Worm (Caenorhabditis elegans) whole organism, young adult: ENCODE results near the gene srh-35.

Experiments used
- C06A6.2 ChIP-seq: fragments of 200-800 bp; sonication (Bioruptor generic); conservative IDR thresholded peaks from 2 replicates; pipeline ENCODE4 v1.3.6; 2022; ENCODE audit warnings: missing genetic modification characterization, missing compliant biosample characterization
- F10E7.11 ChIP-seq: sonication (generic microtip); optimal IDR thresholded peaks from 2 replicates; lab custom pipeline; 2017; ENCODE audit warnings: mild to moderate bottlenecking, missing genetic modification characterization, moderate library complexity, missing compliant biosample characterization
- F23B12.7 ChIP-seq: sonication (generic microtip); optimal IDR thresholded peaks from 2 replicates; lab custom pipeline; 2017; ENCODE audit warnings: missing genetic modification characterization, mild to moderate bottlenecking, missing compliant biosample characterization, antibody characterized with exemption, moderate library complexity; ENCODE audit not compliant: insufficient read depth
- F37B4.10 ChIP-seq: fragments of 200-800 bp; sonication (Bioruptor generic); IDR thresholded peaks from 2 replicates; pipeline ENCODE4 v1.3.6; 2022; ENCODE audit warnings: missing genetic modification characterization, missing compliant biosample characterization
- F55B11.4 ChIP-seq: sonication (generic microtip); optimal IDR thresholded peaks from 2 replicates; lab custom pipeline; 2016; ENCODE audit warnings: missing compliant biosample characterization, missing genetic modification characterization, borderline replicate concordance; ENCODE audit not compliant: insufficient read depth
- T26A5.8 ChIP-seq: sonication (generic microtip); optimal IDR thresholded peaks from 2 replicates; lab custom pipeline; 2016; ENCODE audit warnings: missing genetic modification characterization, missing compliant biosample characterization
- Y53G8AR.9 ChIP-seq: fragments of 200-800 bp; sonication (Bioruptor generic); conservative IDR thresholded peaks from 2 replicates; pipeline ENCODE4 v1.3.6; 2022; ENCODE audit warnings: missing genetic modification reagents, missing genetic modification characterization, missing compliant biosample characterization
- Y56A3A.18 ChIP-seq: fragments of 200-800 bp; sonication (Bioruptor generic); IDR thresholded peaks from 2 replicates; pipeline ENCODE4 v1.3.6; 2022; ENCODE audit warnings: missing genetic modification reagents, missing genetic modification characterization, missing compliant biosample characterization
- Y95B8A.8 ChIP-seq: fragments of 200-800 bp; sonication (Bioruptor generic); IDR thresholded peaks from 2 replicates; pipeline ENCODE4 v1.3.6; 2022; ENCODE audit warnings: missing genetic modification reagents, missing genetic modification characterization, missing compliant biosample characterization
- aptf-2 ChIP-seq: fragments of 200-800 bp; sonication (Bioruptor generic); conservative IDR thresholded peaks from 2 replicates; pipeline ENCODE4 v1.3.6; 2022; ENCODE audit warnings: missing genetic modification reagents, missing genetic modification characterization, missing compliant biosample characterization
- cebp-1 ChIP-seq, 2 experiments: fragments of 200-800 bp in 1 of 2; sonication (Bioruptor generic) in 1 of 2; sonication (generic microtip) in 1 of 2; IDR thresholded peaks in 1 of 2; optimal IDR thresholded peaks in 1 of 2; 2 replicates each; pipeline versions ENCODE4 v1.3.6 to Lab custom; 2017 to 2022; ENCODE audit warnings: missing compliant biosample characterization in 2 of 2, missing genetic modification characterization in 2 of 2, mild to moderate bottlenecking in 1 of 2, missing genetic modification reagents in 1 of 2, moderate library complexity in 1 of 2
- ceh-27 ChIP-seq: fragments of 200-800 bp; sonication (Bioruptor generic); optimal IDR thresholded peaks from 2 replicates; lab custom pipeline; 2018; ENCODE audit warnings: mild to moderate bottlenecking, missing genetic modification characterization, moderate library complexity, missing compliant biosample characterization
- ceh-91 ChIP-seq: fragments of 200-800 bp; sonication (Bioruptor generic); IDR thresholded peaks from 2 replicates; pipeline ENCODE4 v1.3.6; 2022; ENCODE audit warnings: missing genetic modification reagents, missing genetic modification characterization, missing compliant biosample characterization
- egl-18 ChIP-seq: fragments of 200-800 bp; sonication (Bioruptor generic); IDR thresholded peaks from 2 replicates; pipeline ENCODE4 v1.3.6; 2022; ENCODE audit warnings: missing genetic modification reagents, missing genetic modification characterization, missing compliant biosample characterization
- gei-17 ChIP-seq: fragments of 200-800 bp; sonication (Bioruptor generic); optimal IDR thresholded peaks from 2 replicates; lab custom pipeline; 2018; ENCODE audit warnings: mild to moderate bottlenecking, missing genetic modification characterization, missing compliant biosample characterization
- lir-1 ChIP-seq: fragments of 200-800 bp; sonication (Bioruptor generic); conservative IDR thresholded peaks from 2 replicates; pipeline ENCODE4 v1.3.6; 2022; ENCODE audit warnings: missing genetic modification reagents, missing genetic modification characterization, missing compliant biosample characterization
- madf-3 ChIP-seq: fragments of 200-800 bp; sonication (Bioruptor generic); IDR thresholded peaks from 2 replicates; pipeline ENCODE4 v1.3.6; 2022; ENCODE audit warnings: missing genetic modification reagents, missing genetic modification characterization, missing compliant biosample characterization
- mes-4 ChIP-seq: sonication (generic microtip); optimal IDR thresholded peaks from 2 replicates; lab custom pipeline; 2016; ENCODE audit warnings: missing genotype, missing genetic modification characterization, missing compliant biosample characterization
- nfyb-1 ChIP-seq: fragments of 200-800 bp; sonication (Bioruptor generic); IDR thresholded peaks from 2 replicates; pipeline ENCODE4 v1.3.6; 2022; ENCODE audit warnings: missing genetic modification reagents, missing genetic modification characterization, missing compliant biosample characterization
- nhr-120 ChIP-seq: fragments of 200-800 bp; sonication (Bioruptor generic); IDR thresholded peaks from 2 replicates; pipeline ENCODE4 v1.3.6; 2022; ENCODE audit warnings: missing genetic modification characterization, missing compliant biosample characterization
- nhr-179 ChIP-seq: sonication (generic microtip); optimal IDR thresholded peaks from 2 replicates; lab custom pipeline; 2016; ENCODE audit warnings: mild to moderate bottlenecking, missing genetic modification characterization, missing compliant biosample characterization
- nhr-80 ChIP-seq: sonication (generic microtip); optimal IDR thresholded peaks from 2 replicates; lab custom pipeline; 2016; ENCODE audit warnings: missing genetic modification characterization, missing compliant biosample characterization
- pbrm-1 ChIP-seq: fragments of 200-800 bp; sonication (Bioruptor generic); IDR thresholded peaks from 2 replicates; pipeline ENCODE4 v1.3.6; 2022; ENCODE audit warnings: missing genetic modification reagents, missing genetic modification characterization, missing compliant biosample characterization
- pha-4 ChIP-seq: fragments of 150-350 bp; sonication (generic microtip); optimal IDR thresholded peaks from 2 replicates; lab custom pipeline; 2014; ENCODE audit warnings: missing biosample characterization, missing genetic modification reagents, missing genetic modification characterization
- rcor-1 ChIP-seq: fragments of 200-800 bp; sonication (Bioruptor generic); IDR thresholded peaks from 2 replicates; pipeline ENCODE4 v1.3.6; 2022; ENCODE audit warnings: missing genetic modification reagents, missing genetic modification characterization, missing compliant biosample characterization
- sea-2 ChIP-seq: fragments of 200-800 bp; sonication (Bioruptor generic); IDR thresholded peaks from 2 replicates; pipeline ENCODE4 v1.3.6; 2022; ENCODE audit warnings: missing genetic modification characterization, missing compliant biosample characterization
- somi-1 ChIP-seq: fragments of 200-800 bp; sonication (Bioruptor generic); optimal IDR thresholded peaks from 2 replicates; lab custom pipeline; 2018; ENCODE audit warnings: mild to moderate bottlenecking, missing genetic modification characterization, missing compliant biosample characterization
- tbp1 ChIP-seq: fragments of 200-800 bp; sonication (Bioruptor generic); optimal IDR thresholded peaks from 2 replicates; lab custom pipeline; 2018; ENCODE audit warnings: mild to moderate bottlenecking, missing genetic modification characterization, missing compliant biosample characterization
- tlf-1 ChIP-seq: fragments of 200-800 bp; sonication (Bioruptor generic); optimal IDR thresholded peaks from 2 replicates; lab custom pipeline; 2018; ENCODE audit warnings: mild to moderate bottlenecking, missing genetic modification characterization, missing compliant biosample characterization
- xnd-1 ChIP-seq: sonication (generic microtip); optimal IDR thresholded peaks from 2 replicates; lab custom pipeline; 2016; ENCODE audit warnings: missing genotype, missing genetic modification reagents, missing genetic modification characterization, missing compliant biosample characterization
- zfh-2 ChIP-seq: fragments of 200-800 bp; sonication (Bioruptor generic); conservative IDR thresholded peaks from 2 replicates; pipeline ENCODE4 v1.3.6; 2022; ENCODE audit warnings: missing genetic modification reagents, missing genetic modification characterization, missing compliant biosample characterization
- ztf-26 ChIP-seq: sonication (generic microtip); optimal IDR thresholded peaks from 2 replicates; lab custom pipeline; 2017; ENCODE audit warnings: missing genetic modification characterization, missing compliant biosample characterization
- ztf-28 ChIP-seq: fragments of 200-800 bp; sonication (Bioruptor generic); IDR thresholded peaks from 2 replicates; pipeline ENCODE4 v1.3.6; 2022; ENCODE audit warnings: missing genetic modification reagents, missing genetic modification characterization, missing compliant biosample characterization

Gene srh-35

ce11 chrV:464800-465199 lies 15.8 kb upstream of the srh-35 start, which contains the start of gene nhr-201:
nhr-201 (plus strand) TSS chrV:464828.
- TF ChIP-seq nhr-120 (GFP tag; lab: Robert Waterston, UW) = no peak
- TF ChIP-seq ztf-26 (tag; lab: Kevin White, UChicago) = no peak
- TF ChIP-seq Y56A3A.18 (GFP tag; lab: Robert Waterston, UW) = no peak
- no peak for TF ChIP-seq T26A5.8 (tag; lab: Kevin White, UChicago)
- peak; percentile 11 for TF ChIP-seq nhr-80 (tag; lab: Kevin White, UChicago)
- TF ChIP-seq gei-17 (GFP tag; lab: Kevin White, UChicago) = no peak

DNA sequence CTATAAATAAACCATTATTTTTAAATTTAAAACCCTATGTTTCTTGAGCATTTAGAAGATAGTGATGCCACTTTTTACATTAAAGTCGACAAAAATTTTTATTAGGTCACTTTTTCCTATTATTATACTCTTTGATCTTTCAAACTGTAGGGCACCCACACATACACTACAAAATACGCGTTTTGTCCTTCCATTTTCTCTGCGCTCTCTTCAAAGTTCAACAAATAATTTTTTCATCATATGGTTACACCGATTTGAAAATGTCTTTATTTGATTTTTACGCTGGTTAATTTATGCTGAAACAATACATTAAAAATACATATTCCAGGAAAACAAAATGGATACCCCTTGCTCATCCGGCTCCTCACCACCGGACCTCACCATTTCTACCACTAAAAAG lies 13.2 kb upstream of the srh-35 start, which contains the start of gene nhr-202:
TSS of gene nhr-202 (plus strand) at position 326 of the 400 bp plus-strand sequence.
- no peak for TF ChIP-seq sea-2 (GFP tag; lab: Robert Waterston, UW)
- TF ChIP-seq F10E7.11 (tag; lab: Kevin White, UChicago) = no peak
- no peak for TF ChIP-seq nfyb-1 (GFP tag; lab: Robert Waterston, UW)
- no peak for TF ChIP-seq xnd-1
- TF ChIP-seq nhr-80 (tag; lab: Kevin White, UChicago) = peak; percentile 49
- no peak for TF ChIP-seq F55B11.4 (tag; lab: Kevin White, UChicago)
- TF ChIP-seq Y53G8AR.9 = no peak
- TF ChIP-seq, all 124 proteins: peak for 1

ce11 chrV:459464-459863 lies 10.4 kb upstream of the srh-35 start, which contains the start of gene nhr-203:
nhr-203 (plus strand) TSS chrV:459795.
- TF ChIP-seq nhr-80 (tag; lab: Kevin White, UChicago) = peak; percentile 67
- TF ChIP-seq C06A6.2 (GFP tag; lab: Robert Waterston, UW) = no peak
- no peak for TF ChIP-seq F37B4.10 (GFP tag; lab: Robert Waterston, UW)
- TF ChIP-seq nhr-179 (tag; lab: Kevin White, UChicago) = no peak
- no peak for TF ChIP-seq Y95B8A.8 (GFP tag; lab: Robert Waterston, UW)

DNA sequence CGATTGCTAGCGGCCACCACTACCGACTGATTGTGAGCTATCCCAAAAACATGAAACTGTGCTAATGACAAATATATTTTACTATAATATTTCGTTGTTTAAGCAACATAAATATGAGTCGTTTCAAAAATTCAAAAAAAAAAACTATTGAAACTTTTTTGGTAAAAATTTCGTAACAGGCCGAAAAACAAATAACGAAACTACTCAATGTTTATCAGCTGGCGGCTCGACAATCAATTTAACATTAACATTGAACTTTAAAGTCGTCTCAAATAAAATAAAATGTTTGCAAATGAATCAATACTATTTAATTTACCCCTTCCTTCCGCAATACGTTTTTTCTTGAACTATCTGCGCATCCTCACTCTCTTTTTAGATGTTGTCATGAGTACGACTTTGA lies 8.8 kb upstream of the srh-35 start:
- TF ChIP-seq somi-1 = no peak
- TF ChIP-seq pha-4 (tag; lab: Kevin White, UChicago) = peak; percentile 5
- no peak for TF ChIP-seq mes-4 (tag; lab: Kevin White, UChicago)
- no peak for TF ChIP-seq aptf-2 (GFP tag; lab: Robert Waterston, UW)
- no peak for TF ChIP-seq pbrm-1 (GFP tag; lab: Robert Waterston, UW)
- no peak for TF ChIP-seq ztf-28 (GFP tag; lab: Robert Waterston, UW)
- TF ChIP-seq madf-3 = no peak
- no peak for TF ChIP-seq rcor-1
- TF ChIP-seq zfh-2 = no peak
- TF ChIP-seq gei-17 (GFP tag; lab: Kevin White, UChicago) = no peak
- TF ChIP-seq F23B12.7 (tag; lab: Kevin White, UChicago) = no peak
- TF ChIP-seq ceh-91 (GFP tag; lab: Robert Waterston, UW) = no peak
- no peak for TF ChIP-seq tlf-1 (GFP tag; lab: Kevin White, UChicago)
- no peak for TF ChIP-seq tbp1 (GFP tag; lab: Kevin White, UChicago)
- no peak for TF ChIP-seq cebp-1 (GFP tag; IDR thresholded peaks at IDR 0.05; lab: Robert Waterston, UW)
- peak; percentile 72 for TF ChIP-seq cebp-1 (tag; optimal IDR thresholded peaks at IDR 0.05; lab: Kevin White, UChicago)
- TF ChIP-seq, all 124 proteins: peak for 2

DNA sequence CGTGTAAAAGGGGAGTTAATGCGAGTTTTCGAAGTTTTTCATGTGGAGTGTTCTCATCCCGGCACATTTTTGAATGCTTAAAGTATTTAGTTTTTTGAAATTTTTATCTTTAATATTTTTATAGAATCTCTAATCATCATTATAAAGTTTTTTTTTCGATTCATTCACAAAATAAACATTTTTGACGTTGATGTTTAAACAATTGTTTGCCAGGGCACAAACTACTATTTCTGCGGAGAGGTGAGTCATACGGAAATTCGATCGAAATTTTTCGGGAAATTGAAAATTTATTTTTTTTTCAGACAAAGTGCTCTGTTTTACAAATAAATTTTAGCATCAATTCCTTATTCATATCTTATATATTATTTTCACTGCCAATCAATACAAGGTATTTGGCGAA lies 4.5 kb upstream of the srh-35 start, which contains the start of gene nhr-98:
TSS of gene nhr-98 (plus strand) at position 301 of the 400 bp plus-strand sequence.
- TF ChIP-seq lir-1 (GFP tag; lab: Robert Waterston, UW) = no peak
- TF ChIP-seq egl-18 (GFP tag; lab: Robert Waterston, UW) = no peak
- no peak for TF ChIP-seq ceh-91 (GFP tag; lab: Robert Waterston, UW)
- no peak for TF ChIP-seq ceh-27 (GFP tag; lab: Kevin White, UChicago)
